Fruit fly (Drosophila melanogaster): ENCODE data around the gene CG8861.

Gene CG8861

dm6 chr3R:9341189-9342012 is 13.1 kb upstream of the CG8861 start:
- TF ChIP-seq psq (optimal IDR thresholded peaks at IDR 0.05) (no peak), Sin3A (optimal IDR thresholded peaks at IDR 0.05) (no peak), Myc (optimal IDR thresholded peaks at IDR 0.05) (no peak), ttk (optimal IDR thresholded peaks at IDR 0.05) (no peak), h (optimal IDR thresholded peaks at IDR 0.05) (no peak), insv (optimal IDR thresholded peaks at IDR 0.05) (no peak)

DNA sequence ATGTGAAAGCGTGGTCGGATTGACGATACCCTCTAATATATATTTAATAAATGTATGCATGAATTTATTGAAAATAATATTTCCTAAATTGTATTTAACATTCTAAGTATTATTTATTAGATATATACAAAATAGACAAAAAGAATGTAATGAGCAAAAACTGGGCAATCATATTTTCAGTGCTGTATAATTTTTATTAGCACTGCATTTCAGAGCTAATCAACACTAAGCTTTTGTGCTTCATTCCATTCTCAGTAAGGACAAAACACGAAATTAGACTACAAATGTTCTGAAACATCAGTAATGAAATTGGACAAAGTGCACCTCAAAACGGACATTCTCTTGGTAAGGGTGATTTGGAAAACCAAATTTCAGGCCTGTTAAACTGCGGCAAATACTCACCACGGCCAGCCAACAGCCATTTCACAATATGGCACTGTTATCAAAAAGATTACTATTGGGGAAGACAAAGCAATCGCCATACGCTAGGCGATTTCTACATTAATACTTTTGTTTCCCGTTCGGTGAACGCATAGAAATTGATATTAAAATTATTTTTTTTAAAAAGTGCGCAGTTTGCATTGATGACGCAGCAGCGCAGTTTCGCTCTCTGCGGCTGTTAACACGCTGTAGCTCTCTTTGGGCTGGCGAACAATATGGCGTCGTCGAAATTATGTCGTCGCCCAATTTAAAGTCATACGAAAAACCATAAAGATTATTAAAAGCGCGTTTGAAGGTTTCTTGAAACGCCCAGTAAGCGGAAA is 12.3 kb upstream of the CG8861 start:
- TF ChIP-seq Sin3A (optimal IDR thresholded peaks at IDR 0.05) (no peak), ttk (optimal IDR thresholded peaks at IDR 0.05) (no peak), psq (optimal IDR thresholded peaks at IDR 0.05) (no peak), insv (optimal IDR thresholded peaks at IDR 0.05) (no peak), h (optimal IDR thresholded peaks at IDR 0.05) (no peak), Myc (optimal IDR thresholded peaks at IDR 0.05) (no peak)

- TF ChIP-seq h (optimal IDR thresholded peaks at IDR 0.05) (no peak), ttk (optimal IDR thresholded peaks at IDR 0.05) (no peak), insv (optimal IDR thresholded peaks at IDR 0.05) (no peak), Sin3A (optimal IDR thresholded peaks at IDR 0.05) (no peak)
Observed at dm6 chr3R:9340076-9340315, 11.7 kb upstream of the CG8861 start, which contains the start of gene drn. Gene drn (plus strand): TSS chr3R:9340216.

dm6 chr3R:9339176-9340075 is 11.1 kb upstream of the CG8861 start:
- TF ChIP-seq Sin3A (optimal IDR thresholded peaks at IDR 0.05) (no peak), psq (optimal IDR thresholded peaks at IDR 0.05) (no peak), insv (optimal IDR thresholded peaks at IDR 0.05) (no peak), ttk (optimal IDR thresholded peaks at IDR 0.05) (no peak), Myc (optimal IDR thresholded peaks at IDR 0.05) (no peak), h (optimal IDR thresholded peaks at IDR 0.05) (no peak)

- no peak for TF ChIP-seq ttk (optimal IDR thresholded peaks at IDR 0.05)
- no peak for TF ChIP-seq insv (optimal IDR thresholded peaks at IDR 0.05)
- TF ChIP-seq Sin3A (optimal IDR thresholded peaks at IDR 0.05) = no peak
- TF ChIP-seq h (optimal IDR thresholded peaks at IDR 0.05) = no peak
- no peak for TF ChIP-seq Myc (optimal IDR thresholded peaks at IDR 0.05)
- TF ChIP-seq psq (optimal IDR thresholded peaks at IDR 0.05) = no peak
Observed at dm6 chr3R:9338771-9339170, 10.5 kb upstream of the CG8861 start.

DNA sequence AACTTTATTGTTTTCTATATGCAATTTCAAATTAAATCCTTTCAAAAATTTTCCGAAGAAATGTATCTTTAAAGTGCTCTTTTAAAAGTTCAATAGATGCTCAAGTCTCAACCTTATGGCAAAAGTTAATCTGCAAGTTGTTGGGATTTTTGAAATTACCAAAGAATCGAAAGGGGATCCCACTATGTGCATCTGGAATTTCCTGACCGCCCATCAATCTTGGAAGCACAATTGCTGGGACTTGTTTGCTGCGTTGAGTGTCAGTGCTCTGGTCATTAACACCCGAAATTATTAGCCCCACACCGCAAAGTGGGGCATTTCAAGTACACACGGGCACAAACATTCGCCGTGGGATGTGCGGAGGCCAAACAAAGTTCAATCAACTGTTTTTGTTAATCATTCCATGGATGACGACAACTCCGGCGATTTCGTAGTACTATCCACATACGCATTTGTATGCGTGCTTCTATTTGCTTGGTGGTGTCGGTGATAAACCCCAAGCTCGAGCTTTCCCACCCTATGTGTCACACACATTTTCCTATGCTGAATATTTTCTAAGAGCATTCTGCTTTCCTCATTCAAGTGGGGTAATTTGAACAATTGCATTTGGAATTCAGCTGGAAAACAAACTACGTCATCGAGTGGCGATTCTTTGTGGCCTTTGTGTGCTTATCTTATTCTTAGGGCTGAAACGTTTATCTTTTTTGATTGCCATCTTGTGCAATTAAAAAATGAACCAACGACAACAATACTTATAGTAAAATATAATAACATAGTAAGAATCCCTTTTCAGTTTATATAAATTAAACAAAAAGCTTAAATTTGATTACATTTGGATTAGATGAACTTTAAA is 9.3 kb upstream of the CG8861 start:
- TF ChIP-seq insv (optimal IDR thresholded peaks at IDR 0.05) = no peak
- TF ChIP-seq psq (optimal IDR thresholded peaks at IDR 0.05) = no peak
- no peak for TF ChIP-seq h (optimal IDR thresholded peaks at IDR 0.05)
- no peak for TF ChIP-seq Myc (optimal IDR thresholded peaks at IDR 0.05)
- TF ChIP-seq ttk (optimal IDR thresholded peaks at IDR 0.05) = no peak
- TF ChIP-seq Sin3A (optimal IDR thresholded peaks at IDR 0.05) = no peak

dm6 chr3R:9334592-9335518 is 6.5 kb upstream of the CG8861 start, which contains the start of the genes Aduk and pasi2:
Gene Aduk (minus strand): TSS chr3R:9334714.
Gene pasi2 (plus strand): TSS chr3R:9335170.
- TF ChIP-seq ttk (optimal IDR thresholded peaks at IDR 0.05) (no peak), Myc (optimal IDR thresholded peaks at IDR 0.05) (no peak), insv (optimal IDR thresholded peaks at IDR 0.05) (no peak), Sin3A (optimal IDR thresholded peaks at IDR 0.05) (no peak), h (optimal IDR thresholded peaks at IDR 0.05) (no peak), psq (optimal IDR thresholded peaks at IDR 0.05) (no peak)

dm6 chr3R:9331861-9332260 is 3.5 kb upstream of the CG8861 start, which contains the start of gene CG16749:
Gene CG16749 (minus strand): TSS chr3R:9331885.
- no peak for TF ChIP-seq ttk (optimal IDR thresholded peaks at IDR 0.05)
- no peak for TF ChIP-seq Myc (optimal IDR thresholded peaks at IDR 0.05)
- TF ChIP-seq psq (optimal IDR thresholded peaks at IDR 0.05) = no peak
- no peak for TF ChIP-seq insv (optimal IDR thresholded peaks at IDR 0.05)
- TF ChIP-seq Sin3A (optimal IDR thresholded peaks at IDR 0.05) = no peak
- TF ChIP-seq h (optimal IDR thresholded peaks at IDR 0.05) = no peak

dm6 chr3R:9330231-9330630 is 1.9 kb upstream of the CG8861 start, which contains the start of gene CG12951:
Gene CG12951 (minus strand): TSS chr3R:9330331.
- TF ChIP-seq Sin3A (optimal IDR thresholded peaks at IDR 0.05) = no peak
- no peak for TF ChIP-seq psq (optimal IDR thresholded peaks at IDR 0.05)
- no peak for TF ChIP-seq h (optimal IDR thresholded peaks at IDR 0.05)
- no peak for TF ChIP-seq insv (optimal IDR thresholded peaks at IDR 0.05)
- TF ChIP-seq Myc (optimal IDR thresholded peaks at IDR 0.05) = no peak
- no peak for TF ChIP-seq ttk (optimal IDR thresholded peaks at IDR 0.05)

DNA sequence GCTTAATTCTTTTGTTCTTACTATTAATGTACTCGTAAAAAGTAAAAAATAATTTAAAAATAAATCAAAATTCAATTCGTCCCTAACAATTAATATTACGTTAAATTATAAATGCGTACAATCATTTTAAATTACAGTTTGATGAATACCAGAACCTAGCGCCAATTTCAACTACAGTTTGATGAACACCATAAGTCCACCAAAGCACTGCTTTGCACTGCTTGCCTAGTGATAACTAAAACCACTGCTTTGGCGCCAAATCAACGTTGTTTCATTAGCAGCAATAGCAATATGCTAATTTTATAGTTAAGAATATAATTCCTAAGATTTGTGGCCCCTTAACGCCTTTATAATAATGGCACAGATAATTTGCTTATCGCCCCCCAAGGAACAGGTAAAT is 501 bp upstream of the CG8861 start:
- no peak for TF ChIP-seq psq (optimal IDR thresholded peaks at IDR 0.05)
